Worm (Caenorhabditis elegans) whole organism, L3 larva: ENCODE results near the gene B0035.21.
A peak's percentile ranks its signal among the peaks of the same experiment; 100 is the strongest.

Source experiments
- R02D3.7 ChIP-seq: fragments of 150-350 bp; optimal IDR thresholded peaks from 2 replicates; lab custom pipeline; 2014; ENCODE audit warnings: missing biosample characterization, missing genetic modification characterization
- ZK546.5 ChIP-seq: sonication (generic microtip); optimal IDR thresholded peaks from 2 replicates; lab custom pipeline; 2017; ENCODE audit warnings: missing biosample characterization, missing genetic modification characterization
- aly-2 ChIP-seq: fragments of 150-350 bp; optimal IDR thresholded peaks from 2 replicates; lab custom pipeline; 2014; ENCODE audit warnings: missing biosample characterization, missing genetic modification characterization
- ama-1 ChIP-seq: fragments of 150-350 bp; optimal IDR thresholded peaks from 2 replicates; lab custom pipeline; 2018
- ceh-16 ChIP-seq: sonication (generic microtip); optimal IDR thresholded peaks from 2 replicates; lab custom pipeline; 2017; ENCODE audit warnings: missing biosample characterization, missing genetic modification characterization
- ceh-28 ChIP-seq: fragments of 150-350 bp; optimal IDR thresholded peaks from 2 replicates; lab custom pipeline; 2014; ENCODE audit warnings: missing biosample characterization, missing genetic modification reagents, missing genetic modification characterization
- ceh-82 ChIP-seq: fragments of 150-350 bp; optimal IDR thresholded peaks from 2 replicates; lab custom pipeline; 2014; ENCODE audit warnings: missing biosample characterization, missing genetic modification characterization
- ceh-9 ChIP-seq: sonication (generic microtip); optimal IDR thresholded peaks from 2 replicates; lab custom pipeline; 2018; ENCODE audit warnings: missing biosample characterization, missing genetic modification characterization
- daf-12 ChIP-seq: fragments of 150-350 bp; optimal IDR thresholded peaks from 2 replicates; lab custom pipeline; 2014; ENCODE audit warnings: missing biosample characterization, missing genetic modification reagents, missing genetic modification characterization
- egl-27 ChIP-seq: sonication (generic microtip); optimal IDR thresholded peaks from 4 replicates; lab custom pipeline; 2017; ENCODE audit warnings: missing biosample characterization, missing genetic modification reagents, missing genetic modification characterization
- egl-5 ChIP-seq: fragments of 150-350 bp; optimal IDR thresholded peaks from 2 replicates; lab custom pipeline; 2017; ENCODE audit warnings: missing biosample characterization, missing genetic modification reagents, missing genetic modification characterization, inconsistent platforms
- elt-1 ChIP-seq: fragments of 150-350 bp; optimal IDR thresholded peaks from 2 replicates; lab custom pipeline; 2014; ENCODE audit warnings: missing biosample characterization, missing genetic modification characterization
- elt-2 ChIP-seq: sonication (generic microtip); optimal IDR thresholded peaks from 2 replicates; lab custom pipeline; 2016; ENCODE audit warnings: missing genetic modification reagents, mild to moderate bottlenecking, missing genetic modification characterization, missing compliant biosample characterization
- elt-3 ChIP-seq, 3 experiments: fragments of 150-350 bp in 1 of 3; sonication (generic microtip) in 2 of 3; optimal IDR thresholded peaks; 2 replicates in 2 of 3; 4 replicates in 1 of 3; lab custom pipeline; 2014 to 2017; ENCODE audit warnings: missing biosample characterization in 3 of 3, missing genetic modification characterization in 3 of 3
- eor-1 ChIP-seq, 2 experiments: fragments of 150-350 bp; optimal IDR thresholded peaks; 2 replicates each; lab custom pipeline; 2014 to 2018; ENCODE audit warnings: missing biosample characterization in 2 of 2, missing genetic modification characterization in 2 of 2
- fkh-10 ChIP-seq: sonication (generic microtip); optimal IDR thresholded peaks from 2 replicates; lab custom pipeline; 2017; ENCODE audit warnings: missing biosample characterization, missing genetic modification reagents, missing genetic modification characterization
- fkh-2 ChIP-seq: fragments of 150-350 bp; optimal IDR thresholded peaks from 2 replicates; lab custom pipeline; 2014; ENCODE audit warnings: missing biosample characterization, missing genetic modification reagents, missing genetic modification characterization
- fos-1 ChIP-seq: fragments of 150-350 bp; optimal IDR thresholded peaks from 2 replicates; lab custom pipeline; 2014; ENCODE audit warnings: missing biosample characterization, missing genetic modification characterization
- hmg-11 ChIP-seq: sonication (generic microtip); optimal IDR thresholded peaks from 2 replicates; lab custom pipeline; 2016; ENCODE audit warnings: missing genetic modification characterization, missing compliant biosample characterization
- jun-1 ChIP-seq: fragments of 150-350 bp; optimal IDR thresholded peaks from 2 replicates; lab custom pipeline; 2014; ENCODE audit warnings: missing biosample characterization, missing genetic modification reagents, missing genetic modification characterization
- lin-15B ChIP-seq: fragments of 150-350 bp; optimal IDR thresholded peaks from 2 replicates; lab custom pipeline; 2014; ENCODE audit warnings: missing biosample characterization, missing genetic modification characterization
- lin-39 ChIP-seq: fragments of 150-350 bp; optimal IDR thresholded peaks from 2 replicates; lab custom pipeline; 2018; ENCODE audit warnings: missing biosample characterization, missing genetic modification reagents, missing genetic modification characterization
- lsy-12 ChIP-seq: sonication (generic microtip); optimal IDR thresholded peaks from 2 replicates; lab custom pipeline; 2016; ENCODE audit warnings: mild to moderate bottlenecking, missing genetic modification characterization, missing compliant biosample characterization
- mdl-1 ChIP-seq: fragments of 150-350 bp; optimal IDR thresholded peaks from 2 replicates; lab custom pipeline; 2014; ENCODE audit warnings: missing biosample characterization, missing genetic modification characterization
- mml-1 ChIP-seq: fragments of 150-350 bp; sonication (generic microtip); optimal IDR thresholded peaks from 3 replicates; lab custom pipeline; 2014; ENCODE audit warnings: missing biosample characterization, missing genetic modification characterization
- nfya-1 ChIP-seq: sonication (generic microtip); optimal IDR thresholded peaks from 2 replicates; lab custom pipeline; 2017; ENCODE audit warnings: missing genetic modification characterization, mild to moderate bottlenecking, missing compliant biosample characterization, antibody characterized with exemption, moderate library complexity; ENCODE audit not compliant: insufficient read depth
- nhr-11 ChIP-seq: fragments of 150-350 bp; optimal IDR thresholded peaks from 2 replicates; lab custom pipeline; 2014; ENCODE audit warnings: missing biosample characterization, missing genetic modification characterization
- nhr-12 ChIP-seq: fragments of 150-350 bp; optimal IDR thresholded peaks from 2 replicates; lab custom pipeline; 2014; ENCODE audit warnings: missing biosample characterization, missing genetic modification characterization
- nhr-23 ChIP-seq: fragments of 150-350 bp; optimal IDR thresholded peaks from 2 replicates; lab custom pipeline; 2014; ENCODE audit warnings: missing biosample characterization, missing genetic modification reagents, missing genetic modification characterization
- nhr-237 ChIP-seq: fragments of 150-350 bp; optimal IDR thresholded peaks from 2 replicates; lab custom pipeline; 2014; ENCODE audit warnings: missing biosample characterization, missing genetic modification characterization
- nhr-25 ChIP-seq: sonication (generic microtip); optimal IDR thresholded peaks from 2 replicates; lab custom pipeline; 2017; ENCODE audit warnings: missing biosample characterization, missing genetic modification characterization
- nhr-28 ChIP-seq: fragments of 150-350 bp; optimal IDR thresholded peaks from 2 replicates; lab custom pipeline; 2014; ENCODE audit warnings: missing biosample characterization, missing genetic modification characterization
- nhr-43 ChIP-seq: sonication (generic microtip); optimal IDR thresholded peaks from 2 replicates; lab custom pipeline; 2016; ENCODE audit warnings: mild to moderate bottlenecking, missing genetic modification characterization, missing compliant biosample characterization; ENCODE audit not compliant: poor library complexity, severe bottlenecking
- nhr-67 ChIP-seq: fragments of 150-350 bp; optimal IDR thresholded peaks from 2 replicates; lab custom pipeline; 2014; ENCODE audit warnings: missing biosample characterization, missing genetic modification characterization
- nhr-76 ChIP-seq: fragments of 150-350 bp; sonication (generic microtip); optimal IDR thresholded peaks from 5 replicates; lab custom pipeline; 2014; ENCODE audit warnings: missing biosample characterization, missing genetic modification characterization
- nhr-77 ChIP-seq: fragments of 150-350 bp; optimal IDR thresholded peaks from 2 replicates; lab custom pipeline; 2014; ENCODE audit warnings: missing biosample characterization, missing genetic modification characterization
- pha-4 ChIP-seq: fragments of 150-350 bp; optimal IDR thresholded peaks from 2 replicates; lab custom pipeline; 2014; ENCODE audit warnings: missing biosample characterization, missing genetic modification reagents, missing genetic modification characterization
- pqm-1 ChIP-seq: fragments of 150-350 bp; optimal IDR thresholded peaks from 2 replicates; lab custom pipeline; 2017; ENCODE audit warnings: missing biosample characterization, missing genetic modification characterization, inconsistent platforms
- sea-2 ChIP-seq: fragments of 150-350 bp; sonication (generic microtip); optimal IDR thresholded peaks from 4 replicates; lab custom pipeline; 2014; ENCODE audit warnings: missing biosample characterization, missing genetic modification reagents, missing genetic modification characterization
- skn-1 ChIP-seq: fragments of 150-350 bp; optimal IDR thresholded peaks from 2 replicates; lab custom pipeline; 2014; ENCODE audit warnings: missing biosample characterization, missing genetic modification characterization
- snpc-4 ChIP-seq: fragments of 150-350 bp; optimal IDR thresholded peaks from 2 replicates; lab custom pipeline; 2014; ENCODE audit warnings: missing biosample characterization, missing genetic modification characterization
- tbx-2 ChIP-seq: sonication (generic microtip); optimal IDR thresholded peaks from 2 replicates; lab custom pipeline; 2016; ENCODE audit warnings: mild to moderate bottlenecking, missing genetic modification characterization, missing compliant biosample characterization
- unc-39 ChIP-seq: sonication (generic microtip); optimal IDR thresholded peaks from 4 replicates; lab custom pipeline; 2017; ENCODE audit warnings: missing biosample characterization, missing genetic modification characterization
- unc-62 ChIP-seq: fragments of 150-350 bp; sonication (generic microtip); optimal IDR thresholded peaks from 4 replicates; lab custom pipeline; 2014; ENCODE audit warnings: missing biosample characterization, missing genetic modification reagents, missing genetic modification characterization
- zag-1 ChIP-seq: fragments of 150-350 bp; optimal IDR thresholded peaks from 2 replicates; lab custom pipeline; 2014; ENCODE audit warnings: missing biosample characterization, missing genetic modification characterization
- ztf-11 ChIP-seq: fragments of 150-350 bp; optimal IDR thresholded peaks from 2 replicates; lab custom pipeline; 2014; ENCODE audit warnings: missing biosample characterization, missing genetic modification characterization
- ztf-4 ChIP-seq: fragments of 150-350 bp; optimal IDR thresholded peaks from 2 replicates; lab custom pipeline; 2014; ENCODE audit warnings: missing biosample characterization, missing genetic modification characterization

The B0035.21 gene

ce11 chrIV:11296787-11297186 is 30.3 kb upstream of the B0035.21 start, which contains the start of gene mttu-1:
Gene mttu-1, minus strand, starts transcription at chrIV:11296887.
- TF ChIP-seq nhr-76 (tag; lab: Kevin White, UChicago) (no peak), ceh-28 (no peak), sea-2 (GFP tag; lab: Kevin White, UChicago) (no peak), nhr-23 (no peak), ceh-9 (no peak), skn-1 (no peak), jun-1 (tag; lab: Kevin White, UChicago) (no peak), elt-2 (tag; lab: Kevin White, UChicago) (no peak), ztf-11 (tag; lab: Kevin White, UChicago) (no peak), fkh-2 (tag; lab: Kevin White, UChicago) (no peak), ztf-4 (no peak), mml-1 (tag; lab: Kevin White, UChicago) (no peak), ceh-16 (no peak), daf-12 (tag; lab: Kevin White, UChicago) (no peak)

ce11 chrIV:11298154-11299086 is 28.6 kb upstream of the B0035.21 start, which contains the start of the genes B0035.15 and dnj-1:
Gene B0035.15, minus strand, starts transcription at chrIV:11298252.
Gene dnj-1, plus strand, starts transcription at chrIV:11299036.
- TF ChIP-seq lin-39 (tag; lab: Kevin White, UChicago) (peak; percentile 27), mdl-1 (no peak), elt-3 (tag; optimal IDR thresholded peaks at IDR 0.05; lab: Kevin White, UChicago) (no peak), tbx-2 (tag; lab: Kevin White, UChicago) (no peak), elt-2 (tag; lab: Kevin White, UChicago) (peak; percentile 7), fkh-2 (tag; lab: Kevin White, UChicago) (no peak), nhr-77 (tag; lab: Kevin White, UChicago) (no peak), lin-15B (tag; lab: Kevin White, UChicago) (peak; percentile 73), skn-1 (no peak), sea-2 (GFP tag; lab: Kevin White, UChicago) (no peak), ceh-16 (no peak), pqm-1 (no peak), egl-5 (tag; lab: Kevin White, UChicago) (peak; percentile 6), ZK546.5 (no peak), snpc-4 (peak; percentile 33), nhr-67 (no peak), R02D3.7 (tag; lab: Kevin White, UChicago) (no peak), nhr-76 (tag; lab: Kevin White, UChicago) (no peak), nhr-28 (tag; lab: Kevin White, UChicago) (no peak), jun-1 (tag; lab: Kevin White, UChicago) (no peak), unc-39 (tag; lab: Kevin White, UChicago) (no peak), ztf-11 (tag; lab: Kevin White, UChicago) (no peak), zag-1 (tag; lab: Kevin White, UChicago) (no peak), egl-27 (no peak), pha-4 (peak; percentile 63), nhr-43 (tag; lab: Kevin White, UChicago) (no peak), ama-1 (lab: Kevin White, UChicago) (no peak), nhr-25 (no peak), nhr-12 (tag; lab: Kevin White, UChicago) (no peak), hmg-11 (peak; percentile 57), ceh-9 (no peak), fos-1 (tag; lab: Kevin White, UChicago) (no peak), eor-1 (tag; optimal IDR thresholded peaks at IDR 0.05; lab: Kevin White, UChicago) (no peak), aly-2 (tag; lab: Kevin White, UChicago) (no peak), nhr-23 (peak; percentile 0), ztf-4 (no peak), lsy-12 (tag; lab: Kevin White, UChicago) (no peak), elt-1 (tag; lab: Kevin White, UChicago) (no peak), ceh-28 (peak; percentile 57), nfya-1 (tag; lab: Kevin White, UChicago) (peak; percentile 74), mml-1 (tag; lab: Kevin White, UChicago) (no peak), daf-12 (tag; lab: Kevin White, UChicago) (no peak), fkh-10 (GFP tag; lab: Kevin White, UChicago) (no peak), nhr-11 (tag; lab: Kevin White, UChicago) (no peak), nhr-237 (no peak), unc-62 (GFP tag; lab: Kevin White, UChicago) (no peak), ceh-82 (tag; lab: Kevin White, UChicago) (no peak)
